Worm (Caenorhabditis elegans) whole organism, early embryonic: ENCODE results near the gene uev-2.

ENCODE experiments used
- B0310.2 ChIP-seq: sonication (generic microtip); optimal IDR thresholded peaks from 2 replicates; lab custom pipeline; 2016; ENCODE audit warnings: mild to moderate bottlenecking, missing genetic modification characterization, missing compliant biosample characterization
- aly-1 ChIP-seq: sonication (generic microtip); optimal IDR thresholded peaks from 2 replicates; lab custom pipeline; 2016; ENCODE audit warnings: missing genetic modification characterization, missing compliant biosample characterization
- ama-1 ChIP-seq: fragments of 150-350 bp; optimal IDR thresholded peaks from 2 replicates; lab custom pipeline; 2014
- ceh-13 ChIP-seq: fragments of 200-800 bp; sonication (Bioruptor generic); optimal IDR thresholded peaks from 2 replicates; lab custom pipeline; 2018; ENCODE audit warnings: mild to moderate bottlenecking, missing genetic modification characterization, missing compliant biosample characterization
- ets-7 ChIP-seq: sonication (generic microtip); optimal IDR thresholded peaks from 2 replicates; lab custom pipeline; 2016; ENCODE audit warnings: missing genotype, missing genetic modification characterization, missing compliant biosample characterization
- flt-1 ChIP-seq: fragments of 200-800 bp; sonication (Bioruptor generic); IDR thresholded peaks from 2 replicates; pipeline ENCODE4 v1.3.6; 2022; ENCODE audit warnings: missing genetic modification characterization, missing compliant biosample characterization
- hmbx-1 ChIP-seq: sonication (generic microtip); optimal IDR thresholded peaks from 2 replicates; lab custom pipeline; 2016; ENCODE audit warnings: mild to moderate bottlenecking, missing genetic modification characterization, missing compliant biosample characterization
- hmg-4 ChIP-seq: fragments of 200-800 bp; sonication (Bioruptor generic); optimal IDR thresholded peaks from 2 replicates; lab custom pipeline; 2018; ENCODE audit warnings: mild to moderate bottlenecking, missing genetic modification characterization, missing compliant biosample characterization
- hnd-1 ChIP-seq: sonication (generic microtip); optimal IDR thresholded peaks from 2 replicates; lab custom pipeline; 2016; ENCODE audit warnings: missing genetic modification characterization, missing compliant biosample characterization
- pes-1 ChIP-seq: fragments of 200-800 bp; sonication (Bioruptor generic); IDR thresholded peaks from 2 replicates; pipeline ENCODE4 v1.3.6; 2022; ENCODE audit warnings: missing genetic modification reagents, missing genetic modification characterization, missing compliant biosample characterization
- scrt-1 ChIP-seq: fragments of 200-800 bp; sonication (Bioruptor generic); IDR thresholded peaks from 2 replicates; pipeline ENCODE4 v1.3.6; 2022; ENCODE audit warnings: missing genetic modification characterization, missing compliant biosample characterization
- sea-1 ChIP-seq: fragments of 200-800 bp; sonication (Bioruptor generic); conservative IDR thresholded peaks from 2 replicates; pipeline ENCODE4 v1.3.6; 2022; ENCODE audit warnings: missing genetic modification characterization, missing compliant biosample characterization
- tbx-11 ChIP-seq: fragments of 200-800 bp; sonication (Bioruptor generic); IDR thresholded peaks from 2 replicates; pipeline ENCODE4 v1.3.6; 2022; ENCODE audit warnings: missing genetic modification characterization, missing compliant biosample characterization
- tbx-37 ChIP-seq: fragments of 200-800 bp; sonication (Bioruptor generic); conservative IDR thresholded peaks from 2 replicates; pipeline ENCODE4 v1.3.6; 2022; ENCODE audit warnings: missing genetic modification reagents, missing genetic modification characterization, missing compliant biosample characterization

- no peak for TF ChIP-seq pes-1
- no peak for TF ChIP-seq ama-1 (lab: Kevin White, UChicago)
- no peak for TF ChIP-seq hmbx-1 (tag; lab: Kevin White, UChicago)
- TF ChIP-seq flt-1 (GFP tag; lab: Robert Waterston, UW), result no peak
- no peak for TF ChIP-seq scrt-1 (GFP tag; lab: Robert Waterston, UW)
- TF ChIP-seq aly-1 (tag; lab: Kevin White, UChicago), result no peak
- no peak for TF ChIP-seq sea-1 (GFP tag; lab: Robert Waterston, UW)
- TF ChIP-seq tbx-11, result no peak
- TF ChIP-seq ets-7 (tag; lab: Kevin White, UChicago), result no peak
- TF ChIP-seq hnd-1 (tag; lab: Kevin White, UChicago), result no peak
- TF ChIP-seq B0310.2 (tag; lab: Kevin White, UChicago), result no peak
- no peak for TF ChIP-seq hmg-4
- TF ChIP-seq tbx-37, result no peak
- no peak for TF ChIP-seq ceh-13
These were observed 39.5 kb downstream of the uev-2 start for ce11 chrIII:5622232-5623009.
